Worm (Caenorhabditis elegans) whole organism, L3 larva: Measurements from ENCODE around the gene cest-31.

Source experiments
- R02D3.7 ChIP-seq: fragments of 150-350 bp; optimal IDR thresholded peaks from 2 replicates; lab custom pipeline; 2014; ENCODE audit warnings: missing biosample characterization, missing genetic modification characterization
- ZK546.5 ChIP-seq: sonication (generic microtip); optimal IDR thresholded peaks from 2 replicates; lab custom pipeline; 2017; ENCODE audit warnings: missing biosample characterization, missing genetic modification characterization
- aly-2 ChIP-seq: fragments of 150-350 bp; optimal IDR thresholded peaks from 2 replicates; lab custom pipeline; 2014; ENCODE audit warnings: missing biosample characterization, missing genetic modification characterization
- ama-1 ChIP-seq: fragments of 150-350 bp; optimal IDR thresholded peaks from 2 replicates; lab custom pipeline; 2018
- ceh-16 ChIP-seq: sonication (generic microtip); optimal IDR thresholded peaks from 2 replicates; lab custom pipeline; 2017; ENCODE audit warnings: missing biosample characterization, missing genetic modification characterization
- ceh-28 ChIP-seq: fragments of 150-350 bp; optimal IDR thresholded peaks from 2 replicates; lab custom pipeline; 2014; ENCODE audit warnings: missing biosample characterization, missing genetic modification reagents, missing genetic modification characterization
- ceh-82 ChIP-seq: fragments of 150-350 bp; optimal IDR thresholded peaks from 2 replicates; lab custom pipeline; 2014; ENCODE audit warnings: missing biosample characterization, missing genetic modification characterization
- ceh-9 ChIP-seq: sonication (generic microtip); optimal IDR thresholded peaks from 2 replicates; lab custom pipeline; 2018; ENCODE audit warnings: missing biosample characterization, missing genetic modification characterization
- daf-12 ChIP-seq: fragments of 150-350 bp; optimal IDR thresholded peaks from 2 replicates; lab custom pipeline; 2014; ENCODE audit warnings: missing biosample characterization, missing genetic modification reagents, missing genetic modification characterization
- egl-27 ChIP-seq: sonication (generic microtip); optimal IDR thresholded peaks from 4 replicates; lab custom pipeline; 2017; ENCODE audit warnings: missing biosample characterization, missing genetic modification reagents, missing genetic modification characterization
- egl-5 ChIP-seq: fragments of 150-350 bp; optimal IDR thresholded peaks from 2 replicates; lab custom pipeline; 2017; ENCODE audit warnings: missing biosample characterization, missing genetic modification reagents, missing genetic modification characterization, inconsistent platforms
- elt-1 ChIP-seq: fragments of 150-350 bp; optimal IDR thresholded peaks from 2 replicates; lab custom pipeline; 2014; ENCODE audit warnings: missing biosample characterization, missing genetic modification characterization
- elt-2 ChIP-seq: sonication (generic microtip); optimal IDR thresholded peaks from 2 replicates; lab custom pipeline; 2016; ENCODE audit warnings: missing genetic modification reagents, mild to moderate bottlenecking, missing genetic modification characterization, missing compliant biosample characterization
- elt-3 ChIP-seq, 3 experiments: fragments of 150-350 bp in 1 of 3; sonication (generic microtip) in 2 of 3; optimal IDR thresholded peaks; 2 replicates in 2 of 3; 4 replicates in 1 of 3; lab custom pipeline; 2014 to 2017; ENCODE audit warnings: missing biosample characterization in 3 of 3, missing genetic modification characterization in 3 of 3
- eor-1 ChIP-seq, 2 experiments: fragments of 150-350 bp; optimal IDR thresholded peaks; 2 replicates each; lab custom pipeline; 2014 to 2018; ENCODE audit warnings: missing biosample characterization in 2 of 2, missing genetic modification characterization in 2 of 2
- fkh-10 ChIP-seq: sonication (generic microtip); optimal IDR thresholded peaks from 2 replicates; lab custom pipeline; 2017; ENCODE audit warnings: missing biosample characterization, missing genetic modification reagents, missing genetic modification characterization
- fkh-2 ChIP-seq: fragments of 150-350 bp; optimal IDR thresholded peaks from 2 replicates; lab custom pipeline; 2014; ENCODE audit warnings: missing biosample characterization, missing genetic modification reagents, missing genetic modification characterization
- fos-1 ChIP-seq: fragments of 150-350 bp; optimal IDR thresholded peaks from 2 replicates; lab custom pipeline; 2014; ENCODE audit warnings: missing biosample characterization, missing genetic modification characterization
- hmg-11 ChIP-seq: sonication (generic microtip); optimal IDR thresholded peaks from 2 replicates; lab custom pipeline; 2016; ENCODE audit warnings: missing genetic modification characterization, missing compliant biosample characterization
- jun-1 ChIP-seq: fragments of 150-350 bp; optimal IDR thresholded peaks from 2 replicates; lab custom pipeline; 2014; ENCODE audit warnings: missing biosample characterization, missing genetic modification reagents, missing genetic modification characterization
- lin-15B ChIP-seq: fragments of 150-350 bp; optimal IDR thresholded peaks from 2 replicates; lab custom pipeline; 2014; ENCODE audit warnings: missing biosample characterization, missing genetic modification characterization
- lin-39 ChIP-seq: fragments of 150-350 bp; optimal IDR thresholded peaks from 2 replicates; lab custom pipeline; 2018; ENCODE audit warnings: missing biosample characterization, missing genetic modification reagents, missing genetic modification characterization
- lsy-12 ChIP-seq: sonication (generic microtip); optimal IDR thresholded peaks from 2 replicates; lab custom pipeline; 2016; ENCODE audit warnings: mild to moderate bottlenecking, missing genetic modification characterization, missing compliant biosample characterization
- mml-1 ChIP-seq: fragments of 150-350 bp; sonication (generic microtip); optimal IDR thresholded peaks from 3 replicates; lab custom pipeline; 2014; ENCODE audit warnings: missing biosample characterization, missing genetic modification characterization
- nfya-1 ChIP-seq: sonication (generic microtip); optimal IDR thresholded peaks from 2 replicates; lab custom pipeline; 2017; ENCODE audit warnings: missing genetic modification characterization, mild to moderate bottlenecking, missing compliant biosample characterization, antibody characterized with exemption, moderate library complexity; ENCODE audit not compliant: insufficient read depth
- nhr-11 ChIP-seq: fragments of 150-350 bp; optimal IDR thresholded peaks from 2 replicates; lab custom pipeline; 2014; ENCODE audit warnings: missing biosample characterization, missing genetic modification characterization
- nhr-12 ChIP-seq: fragments of 150-350 bp; optimal IDR thresholded peaks from 2 replicates; lab custom pipeline; 2014; ENCODE audit warnings: missing biosample characterization, missing genetic modification characterization
- nhr-23 ChIP-seq: fragments of 150-350 bp; optimal IDR thresholded peaks from 2 replicates; lab custom pipeline; 2014; ENCODE audit warnings: missing biosample characterization, missing genetic modification reagents, missing genetic modification characterization
- nhr-25 ChIP-seq: sonication (generic microtip); optimal IDR thresholded peaks from 2 replicates; lab custom pipeline; 2017; ENCODE audit warnings: missing biosample characterization, missing genetic modification characterization
- nhr-28 ChIP-seq: fragments of 150-350 bp; optimal IDR thresholded peaks from 2 replicates; lab custom pipeline; 2014; ENCODE audit warnings: missing biosample characterization, missing genetic modification characterization
- nhr-43 ChIP-seq: sonication (generic microtip); optimal IDR thresholded peaks from 2 replicates; lab custom pipeline; 2016; ENCODE audit warnings: mild to moderate bottlenecking, missing genetic modification characterization, missing compliant biosample characterization; ENCODE audit not compliant: poor library complexity, severe bottlenecking
- nhr-67 ChIP-seq: fragments of 150-350 bp; optimal IDR thresholded peaks from 2 replicates; lab custom pipeline; 2014; ENCODE audit warnings: missing biosample characterization, missing genetic modification characterization
- nhr-77 ChIP-seq: fragments of 150-350 bp; optimal IDR thresholded peaks from 2 replicates; lab custom pipeline; 2014; ENCODE audit warnings: missing biosample characterization, missing genetic modification characterization
- pha-4 ChIP-seq: fragments of 150-350 bp; optimal IDR thresholded peaks from 2 replicates; lab custom pipeline; 2014; ENCODE audit warnings: missing biosample characterization, missing genetic modification reagents, missing genetic modification characterization
- pqm-1 ChIP-seq: fragments of 150-350 bp; optimal IDR thresholded peaks from 2 replicates; lab custom pipeline; 2017; ENCODE audit warnings: missing biosample characterization, missing genetic modification characterization, inconsistent platforms
- skn-1 ChIP-seq: fragments of 150-350 bp; optimal IDR thresholded peaks from 2 replicates; lab custom pipeline; 2014; ENCODE audit warnings: missing biosample characterization, missing genetic modification characterization
- snpc-4 ChIP-seq: fragments of 150-350 bp; optimal IDR thresholded peaks from 2 replicates; lab custom pipeline; 2014; ENCODE audit warnings: missing biosample characterization, missing genetic modification characterization
- tbx-2 ChIP-seq: sonication (generic microtip); optimal IDR thresholded peaks from 2 replicates; lab custom pipeline; 2016; ENCODE audit warnings: mild to moderate bottlenecking, missing genetic modification characterization, missing compliant biosample characterization
- unc-62 ChIP-seq: fragments of 150-350 bp; sonication (generic microtip); optimal IDR thresholded peaks from 4 replicates; lab custom pipeline; 2014; ENCODE audit warnings: missing biosample characterization, missing genetic modification reagents, missing genetic modification characterization
- zag-1 ChIP-seq: fragments of 150-350 bp; optimal IDR thresholded peaks from 2 replicates; lab custom pipeline; 2014; ENCODE audit warnings: missing biosample characterization, missing genetic modification characterization
- ztf-11 ChIP-seq: fragments of 150-350 bp; optimal IDR thresholded peaks from 2 replicates; lab custom pipeline; 2014; ENCODE audit warnings: missing biosample characterization, missing genetic modification characterization

The cest-31 gene

ce11 chrV:6702692-6703091 is 28.6 kb downstream of the cest-31 start, which contains the start of gene era-1:
era-1 (plus strand) TSS chrV:6703057.
- TF ChIP-seq daf-12 (tag; lab: Kevin White, UChicago) (no peak), nhr-43 (no peak), snpc-4 (no peak), fos-1 (tag; lab: Kevin White, UChicago) (no peak), egl-27 (tag; lab: Kevin White, UChicago) (no peak)
- TF ChIP-seq, all 47 proteins: peak for 0

- TF ChIP-seq ztf-11 (tag; lab: Kevin White, UChicago) = no peak
- TF ChIP-seq pha-4 (tag; lab: Kevin White, UChicago) = no peak
- no peak for TF ChIP-seq fos-1 (tag; lab: Kevin White, UChicago)
- no peak for TF ChIP-seq zag-1 (tag; lab: Kevin White, UChicago)
- TF ChIP-seq nhr-67 = no peak
- TF ChIP-seq skn-1 (tag; lab: Kevin White, UChicago) = no peak
- TF ChIP-seq jun-1 (tag; lab: Kevin White, UChicago) = no peak
- TF ChIP-seq aly-2 (tag; lab: Kevin White, UChicago) = no peak
- TF ChIP-seq unc-62 (GFP tag; lab: Kevin White, UChicago) = no peak
- TF ChIP-seq nhr-12 (tag; lab: Kevin White, UChicago) = no peak
- TF ChIP-seq lsy-12 (tag; lab: Kevin White, UChicago) = no peak
- no peak for TF ChIP-seq ama-1
- no peak for TF ChIP-seq nfya-1 (tag; lab: Kevin White, UChicago)
- no peak for TF ChIP-seq elt-1 (tag; lab: Kevin White, UChicago)
- TF ChIP-seq ceh-9 (tag; lab: Kevin White, UChicago) = no peak
- no peak for TF ChIP-seq elt-2
- TF ChIP-seq daf-12 (tag; lab: Kevin White, UChicago) = no peak
- no peak for TF ChIP-seq fkh-10
- no peak for TF ChIP-seq elt-3 (tag; optimal IDR thresholded peaks at IDR 0.05; lab: Kevin White, UChicago)
- no peak for TF ChIP-seq nhr-28 (tag; lab: Kevin White, UChicago)
Observed at ce11 chrV:6704482-6704881, 30.4 kb downstream of the cest-31 start.

ce11 chrV:6705367-6705766 is 31.3 kb downstream of the cest-31 start:
- no peak for TF ChIP-seq jun-1 (tag; lab: Kevin White, UChicago)
- no peak for TF ChIP-seq nhr-23 (tag; lab: Kevin White, UChicago)
- TF ChIP-seq ztf-11 (tag; lab: Kevin White, UChicago) = no peak

- no peak for TF ChIP-seq egl-27 (tag; lab: Kevin White, UChicago)
- no peak for TF ChIP-seq nhr-23 (tag; lab: Kevin White, UChicago)
- TF ChIP-seq zag-1 (tag; lab: Kevin White, UChicago) = no peak
- TF ChIP-seq lin-15B (tag; lab: Kevin White, UChicago) = no peak
- no peak for TF ChIP-seq fkh-2
- TF ChIP-seq nhr-77 (tag; lab: Kevin White, UChicago) = no peak
- TF ChIP-seq mml-1 (tag; lab: Kevin White, UChicago) = no peak
- TF ChIP-seq lin-39 (tag; lab: Kevin White, UChicago) = no peak
- TF ChIP-seq nhr-11 = no peak
- TF ChIP-seq elt-2 = peak; percentile 88
- TF ChIP-seq skn-1 (tag; lab: Kevin White, UChicago) = no peak
- peak in 2 of 3 experiments; percentile 4 to 71 for TF ChIP-seq elt-3 (tag; optimal IDR thresholded peaks at IDR 0.05; lab: Kevin White, UChicago)
- no peak for TF ChIP-seq egl-5 (tag; lab: Kevin White, UChicago)
- no peak for TF ChIP-seq tbx-2 (tag; lab: Kevin White, UChicago)
- TF ChIP-seq eor-1 (tag; optimal IDR thresholded peaks at IDR 0.05; lab: Kevin White, UChicago) = no peak
- TF ChIP-seq ceh-28 (tag; lab: Kevin White, UChicago) = peak; percentile 46
- no peak for TF ChIP-seq lsy-12 (tag; lab: Kevin White, UChicago)
- TF ChIP-seq ceh-16 (tag; lab: Kevin White, UChicago) = no peak
- TF ChIP-seq hmg-11 (tag; lab: Kevin White, UChicago) = no peak
- TF ChIP-seq nhr-67 = no peak
- no peak for TF ChIP-seq R02D3.7
- no peak for TF ChIP-seq nhr-28 (tag; lab: Kevin White, UChicago)
- TF ChIP-seq nhr-25 = peak; percentile 61
- no peak for TF ChIP-seq unc-62 (GFP tag; lab: Kevin White, UChicago)
- no peak for TF ChIP-seq snpc-4
- no peak for TF ChIP-seq ztf-11 (tag; lab: Kevin White, UChicago)
- TF ChIP-seq nfya-1 (tag; lab: Kevin White, UChicago) = no peak
- TF ChIP-seq ZK546.5 (tag; lab: Kevin White, UChicago) = no peak
- peak; percentile 65 for TF ChIP-seq pqm-1 (tag; lab: Kevin White, UChicago)
- TF ChIP-seq ceh-82 = no peak
- TF ChIP-seq nhr-43 = no peak
Observed at ce11 chrV:6706771-6707170, 32.7 kb downstream of the cest-31 start, which contains the start of gene W02F12.4. W02F12.4 (minus strand) TSS chrV:6706934.
